Worm (Caenorhabditis elegans): Measurements from ENCODE around the gene cpar-1.

The cpar-1 gene

ce11 chrIII:9457192-9458103 is 23.6 kb downstream of the cpar-1 start:
- TF ChIP-seq nhr-129 (tag; optimal IDR thresholded peaks at IDR 0.05): peak; percentile 90
- no peak for TF ChIP-seq nhr-12 (tag; optimal IDR thresholded peaks at IDR 0.05)
- no peak for TF ChIP-seq egl-27 (tag; optimal IDR thresholded peaks at IDR 0.05)
- peak; percentile 74 for TF ChIP-seq C34F6.9 (tag; optimal IDR thresholded peaks at IDR 0.05)
- peak; percentile 10 for TF ChIP-seq mab-5 (tag; optimal IDR thresholded peaks at IDR 0.05)
- TF ChIP-seq blmp-1 (tag; optimal IDR thresholded peaks at IDR 0.05; ENCODE audit: insufficient read depth): peak; percentile 22
- no peak for TF ChIP-seq skn-1 (tag; optimal IDR thresholded peaks at IDR 0.05)
- peak; percentile 14 to 37 for TF ChIP-seq lsy-2 (tag; optimal IDR thresholded peaks at IDR 0.05)
- TF ChIP-seq crh-2 (tag; optimal IDR thresholded peaks at IDR 0.05): peak; percentile 3
- no peak for TF ChIP-seq ceh-82 (tag; optimal IDR thresholded peaks at IDR 0.05)
- peak; percentile 38 for TF ChIP-seq ama-1 (optimal IDR thresholded peaks at IDR 0.05)
- TF ChIP-seq fos-1 (tag; optimal IDR thresholded peaks at IDR 0.05): peak; percentile 24
- peak; percentile 57 for TF ChIP-seq ztf-4 (tag; optimal IDR thresholded peaks at IDR 0.05)
- no peak for TF ChIP-seq ztf-1 (GFP tag; conservative IDR thresholded peaks at IDR 0.05)
- TF ChIP-seq alr-1 (tag; optimal IDR thresholded peaks at IDR 0.05): no peak
- peak; percentile 42 for TF ChIP-seq nhr-21 (tag; optimal IDR thresholded peaks at IDR 0.05)
- no peak for TF ChIP-seq nhr-77 (tag; optimal IDR thresholded peaks at IDR 0.05)
- no peak for TF ChIP-seq snpc-4 (tag; optimal IDR thresholded peaks at IDR 0.05)
- TF ChIP-seq gmeb-1 (tag; optimal IDR thresholded peaks at IDR 0.05): no peak
- TF ChIP-seq R02D3.7 (tag; optimal IDR thresholded peaks at IDR 0.05): no peak
- TF ChIP-seq sma-3 (GFP tag; optimal IDR thresholded peaks at IDR 0.05): peak; percentile 13
- peak; percentile 75 for TF ChIP-seq F13H6.1 (tag; optimal IDR thresholded peaks at IDR 0.05)
- TF ChIP-seq sma-9 (GFP tag; optimal IDR thresholded peaks at IDR 0.05): peak; percentile 39
- no peak for TF ChIP-seq sma-9 (tag; optimal IDR thresholded peaks at IDR 0.05)

- TF ChIP-seq skn-1 (tag; optimal IDR thresholded peaks at IDR 0.05): no peak
- peak; percentile 2 for TF ChIP-seq fos-1 (tag; optimal IDR thresholded peaks at IDR 0.05)
- no peak for TF ChIP-seq elt-3 (tag; optimal IDR thresholded peaks at IDR 0.05)
These were observed 28.3 kb downstream of the cpar-1 start for ce11 chrIII:9461894-9462784.

ce11 chrIII:9462785-9463467 is 29.1 kb downstream of the cpar-1 start:
- TF ChIP-seq ztf-4 (tag; optimal IDR thresholded peaks at IDR 0.05): peak; percentile 6
- TF ChIP-seq crh-2 (tag; optimal IDR thresholded peaks at IDR 0.05): peak; percentile 0
- TF ChIP-seq elt-3 (tag; optimal IDR thresholded peaks at IDR 0.05): no peak
- TF ChIP-seq lsy-2 (tag; optimal IDR thresholded peaks at IDR 0.05): peak in 1 of 2 experiments; percentile 0
- TF ChIP-seq nhr-129 (tag; optimal IDR thresholded peaks at IDR 0.05): peak; percentile 28

- TF ChIP-seq sem-4 (tag; optimal IDR thresholded peaks at IDR 0.05) (no peak), F13H6.1 (tag; optimal IDR thresholded peaks at IDR 0.05) (peak; percentile 40), lin-13 (GFP tag; optimal IDR thresholded peaks at IDR 0.05) (peak; percentile 13), sma-3 (GFP tag; optimal IDR thresholded peaks at IDR 0.05) (peak; percentile 66), unc-55 (GFP tag; optimal IDR thresholded peaks at IDR 0.05) (peak; percentile 74), peb-1 (tag; optimal IDR thresholded peaks at IDR 0.05) (no peak), gmeb-1 (tag; optimal IDR thresholded peaks at IDR 0.05) (peak; percentile 68), Y55F3AM.14 (GFP tag; optimal IDR thresholded peaks at IDR 0.05) (no peak), lsy-2 (tag; optimal IDR thresholded peaks at IDR 0.05) (peak; percentile 57 to 82), lin-11 (tag; optimal IDR thresholded peaks at IDR 0.05) (no peak), crh-2 (tag; optimal IDR thresholded peaks at IDR 0.05) (peak; percentile 24), egl-27 (tag; optimal IDR thresholded peaks at IDR 0.05) (peak; percentile 28), elt-3 (tag; optimal IDR thresholded peaks at IDR 0.05) (no peak), snpc-4 (tag; optimal IDR thresholded peaks at IDR 0.05) (no peak), skn-1 (tag; optimal IDR thresholded peaks at IDR 0.05) (no peak), C34F6.9 (tag; optimal IDR thresholded peaks at IDR 0.05) (peak; percentile 89), sma-9 (GFP tag; optimal IDR thresholded peaks at IDR 0.05) (peak; percentile 61), sma-9 (tag; optimal IDR thresholded peaks at IDR 0.05) (no peak), ztf-4 (tag; optimal IDR thresholded peaks at IDR 0.05) (no peak), nhr-25 (tag; optimal IDR thresholded peaks at IDR 0.05) (peak; percentile 26)
These were observed 31.6 kb downstream of the cpar-1 start, which contains the start of gene B0464.9 for ce11 chrIII:9465424-9465823. B0464.9 (plus strand) TSS chrIII:9465767.

All from whole organism, L2 larva.